Worm (Caenorhabditis elegans) whole organism, mixed stage, embryonic: ENCODE results near the gene srt-29.

Source experiments
- M03D4.4 ChIP-seq: sonication (generic microtip); optimal IDR thresholded peaks from 2 replicates; lab custom pipeline; 2017; ENCODE audit warnings: mild to moderate bottlenecking, missing genetic modification characterization, missing compliant biosample characterization
- bed-3 ChIP-seq: fragments of 200-800 bp; sonication (Bioruptor generic); optimal IDR thresholded peaks from 3 replicates; lab custom pipeline; 2018; ENCODE audit warnings: mild to moderate bottlenecking, missing genetic modification characterization, moderate library complexity, missing compliant biosample characterization
- blmp-1 ChIP-seq: fragments of 150-350 bp; optimal IDR thresholded peaks from 2 replicates; lab custom pipeline; 2014; ENCODE audit warnings: missing biosample characterization, missing genetic modification characterization
- ceh-39 ChIP-seq: fragments of 150-350 bp; optimal IDR thresholded peaks from 2 replicates; lab custom pipeline; 2014; ENCODE audit warnings: missing biosample characterization, missing genetic modification characterization
- ceh-43 ChIP-seq: fragments of 200-800 bp; sonication (Bioruptor generic); optimal IDR thresholded peaks from 2 replicates; lab custom pipeline; 2018; ENCODE audit warnings: mild to moderate bottlenecking, missing genetic modification characterization, moderate library complexity, missing compliant biosample characterization
- ceh-83 ChIP-seq: fragments of 200-800 bp; sonication (Bioruptor generic); optimal IDR thresholded peaks from 2 replicates; lab custom pipeline; 2018; ENCODE audit warnings: mild to moderate bottlenecking, missing genetic modification characterization, missing compliant biosample characterization
- ces-1 ChIP-seq: fragments of 150-350 bp; optimal IDR thresholded peaks from 2 replicates; lab custom pipeline; 2014; ENCODE audit warnings: missing biosample characterization, missing genetic modification reagents, missing genetic modification characterization
- drap-1 ChIP-seq: fragments of 200-800 bp; sonication (Bioruptor generic); optimal IDR thresholded peaks from 3 replicates; lab custom pipeline; 2018; ENCODE audit warnings: mild to moderate bottlenecking, missing genetic modification characterization, missing compliant biosample characterization
- elt-1 ChIP-seq: sonication (generic microtip); optimal IDR thresholded peaks from 2 replicates; lab custom pipeline; 2017; ENCODE audit warnings: missing genetic modification characterization, mild to moderate bottlenecking, missing compliant biosample characterization, antibody characterized with exemption, moderate library complexity, borderline replicate concordance; ENCODE audit not compliant: insufficient read depth
- elt-3 ChIP-seq: fragments of 150-350 bp; optimal IDR thresholded peaks from 2 replicates; lab custom pipeline; 2014; ENCODE audit warnings: missing biosample characterization, missing genetic modification characterization
- flh-1 ChIP-seq: fragments of 200-800 bp; sonication (Bioruptor generic); optimal IDR thresholded peaks from 2 replicates; lab custom pipeline; 2018; ENCODE audit warnings: mild to moderate bottlenecking, missing genetic modification characterization, moderate library complexity, missing compliant biosample characterization
- ham-2 ChIP-seq: fragments of 200-800 bp; sonication (Bioruptor generic); optimal IDR thresholded peaks from 2 replicates; lab custom pipeline; 2018; ENCODE audit warnings: mild to moderate bottlenecking, missing genetic modification characterization, missing compliant biosample characterization
- hlh-1 ChIP-seq: fragments of 150-350 bp; optimal IDR thresholded peaks from 2 replicates; lab custom pipeline; 2014; ENCODE audit warnings: missing biosample characterization, missing genetic modification reagents, missing genetic modification characterization
- lin-13 ChIP-seq: fragments of 150-350 bp; optimal IDR thresholded peaks from 2 replicates; lab custom pipeline; 2014; ENCODE audit warnings: missing biosample characterization, missing genetic modification characterization
- lin-32 ChIP-seq: fragments of 200-800 bp; sonication (Bioruptor generic); optimal IDR thresholded peaks from 2 replicates; lab custom pipeline; 2018; ENCODE audit warnings: mild to moderate bottlenecking, missing genetic modification characterization, missing compliant biosample characterization
- lsy-2 ChIP-seq: fragments of 150-350 bp; optimal IDR thresholded peaks from 2 replicates; lab custom pipeline; 2014; ENCODE audit warnings: missing biosample characterization, missing genetic modification characterization
- mab-5 ChIP-seq: fragments of 150-350 bp; optimal IDR thresholded peaks from 2 replicates; lab custom pipeline; 2014; ENCODE audit warnings: missing biosample characterization, missing genetic modification characterization
- mep-1 ChIP-seq: fragments of 150-350 bp; optimal IDR thresholded peaks from 2 replicates; lab custom pipeline; 2017; ENCODE audit warnings: missing biosample characterization, missing genetic modification reagents, missing genetic modification characterization, inconsistent platforms
- mls-2 ChIP-seq: sonication (generic microtip); optimal IDR thresholded peaks from 2 replicates; lab custom pipeline; 2016; ENCODE audit warnings: mild to moderate bottlenecking, missing genetic modification characterization, moderate library complexity, missing compliant biosample characterization
- nhr-12 ChIP-seq: fragments of 150-350 bp; optimal IDR thresholded peaks from 2 replicates; lab custom pipeline; 2014; ENCODE audit warnings: missing biosample characterization, missing genetic modification characterization
- nhr-2 ChIP-seq: fragments of 150-350 bp; optimal IDR thresholded peaks from 2 replicates; lab custom pipeline; 2014; ENCODE audit warnings: missing biosample characterization, missing genetic modification characterization
- nhr-237 ChIP-seq: fragments of 150-350 bp; optimal IDR thresholded peaks from 2 replicates; lab custom pipeline; 2014; ENCODE audit warnings: missing biosample characterization, missing genetic modification characterization
- nhr-76 ChIP-seq: sonication (generic microtip); optimal IDR thresholded peaks from 2 replicates; lab custom pipeline; 2017; ENCODE audit warnings: missing biosample characterization, missing genetic modification characterization
- pha-4 ChIP-seq: fragments of 150-350 bp; optimal IDR thresholded peaks from 2 replicates; lab custom pipeline; 2018; ENCODE audit warnings: missing biosample characterization, missing genetic modification reagents, missing genetic modification characterization
- sem-2 ChIP-seq: fragments of 200-800 bp; sonication (Bioruptor generic); optimal IDR thresholded peaks from 2 replicates; lab custom pipeline; 2018; ENCODE audit warnings: mild to moderate bottlenecking, missing genetic modification characterization, missing compliant biosample characterization
- snpc-4 ChIP-seq: fragments of 150-350 bp; optimal IDR thresholded peaks from 2 replicates; lab custom pipeline; 2014; ENCODE audit warnings: missing biosample characterization, missing genetic modification characterization
- sptf-1 ChIP-seq: sonication (generic microtip); optimal IDR thresholded peaks from 2 replicates; lab custom pipeline; 2017; ENCODE audit warnings: mild to moderate bottlenecking, missing genetic modification characterization, moderate library complexity, missing compliant biosample characterization
- tbx-8 ChIP-seq: fragments of 200-800 bp; sonication (Bioruptor generic); optimal IDR thresholded peaks from 2 replicates; lab custom pipeline; 2018; ENCODE audit warnings: mild to moderate bottlenecking, missing genetic modification characterization, moderate library complexity, missing compliant biosample characterization
- unc-120 ChIP-seq: sonication (generic microtip); optimal IDR thresholded peaks from 2 replicates; lab custom pipeline; 2017; ENCODE audit warnings: missing genetic modification characterization, missing compliant biosample characterization; ENCODE audit not compliant: poor library complexity, severe bottlenecking
- unc-39 ChIP-seq: fragments of 150-350 bp; optimal IDR thresholded peaks from 2 replicates; lab custom pipeline; 2014; ENCODE audit warnings: missing biosample characterization, missing genetic modification characterization
- unc-62 ChIP-seq: fragments of 150-350 bp; optimal IDR thresholded peaks from 2 replicates; lab custom pipeline; 2014; ENCODE audit warnings: missing biosample characterization, missing genetic modification reagents, missing genetic modification characterization
- zip-8 ChIP-seq: fragments of 150-350 bp; optimal IDR thresholded peaks from 2 replicates; lab custom pipeline; 2014; ENCODE audit warnings: missing biosample characterization, missing genetic modification characterization

srt-29 gene

ce11 chrV:2759456-2759855, 40.5 kb upstream of the srt-29 start, which contains the start of gene srg-58:
Gene srg-58 (minus strand): TSS chrV:2759556.
- TF ChIP-seq sem-2 (GFP tag; lab: Kevin White, UChicago) (no peak), elt-3 (tag; lab: Kevin White, UChicago) (no peak), mls-2 (no peak), nhr-2 (no peak), nhr-76 (tag; lab: Kevin White, UChicago) (no peak), unc-39 (no peak), unc-62 (GFP tag; lab: Kevin White, UChicago) (no peak), ces-1 (no peak), elt-1 (tag; lab: Kevin White, UChicago) (no peak), blmp-1 (no peak), snpc-4 (tag; lab: Kevin White, UChicago) (no peak), tbx-8 (no peak), lsy-2 (tag; lab: Kevin White, UChicago) (no peak), drap-1 (GFP tag; lab: Kevin White, UChicago) (no peak), lin-32 (GFP tag; lab: Kevin White, UChicago) (no peak)
- TF ChIP-seq, all 35 proteins: peak for 0

- TF ChIP-seq elt-1 (tag; lab: Kevin White, UChicago) (no peak), M03D4.4 (tag; lab: Kevin White, UChicago) (no peak), bed-3 (GFP tag; lab: Kevin White, UChicago) (no peak), drap-1 (GFP tag; lab: Kevin White, UChicago) (no peak), ceh-39 (no peak), zip-8 (tag; lab: Kevin White, UChicago) (no peak), sptf-1 (no peak), pha-4 (no peak), mab-5 (tag; lab: Kevin White, UChicago) (no peak), nhr-76 (tag; lab: Kevin White, UChicago) (no peak), lsy-2 (tag; lab: Kevin White, UChicago) (no peak), ham-2 (no peak), snpc-4 (tag; lab: Kevin White, UChicago) (no peak), sem-2 (GFP tag; lab: Kevin White, UChicago) (no peak)
Measured at ce11 chrV:2758437-2758836, 39.5 kb upstream of the srt-29 start.

ce11 chrV:2757226-2757893, 38.4 kb upstream of the srt-29 start, which contains the start of gene srx-28:
Gene srx-28 (minus strand): TSS chrV:2757276.
- TF ChIP-seq nhr-237 (no peak), mep-1 (tag; lab: Kevin White, UChicago) (no peak), tbx-8 (no peak), ceh-83 (GFP tag; lab: Kevin White, UChicago) (no peak), hlh-1 (tag; lab: Kevin White, UChicago) (no peak), sptf-1 (no peak), unc-62 (GFP tag; lab: Kevin White, UChicago) (no peak), nhr-76 (tag; lab: Kevin White, UChicago) (no peak), nhr-12 (tag; lab: Kevin White, UChicago) (no peak), elt-3 (tag; lab: Kevin White, UChicago) (no peak), ceh-43 (GFP tag; lab: Kevin White, UChicago) (no peak), lin-32 (GFP tag; lab: Kevin White, UChicago) (no peak), M03D4.4 (tag; lab: Kevin White, UChicago) (no peak), unc-120 (tag; lab: Kevin White, UChicago) (no peak), unc-39 (no peak), bed-3 (GFP tag; lab: Kevin White, UChicago) (no peak), mls-2 (no peak), flh-1 (GFP tag; lab: Kevin White, UChicago) (no peak), sem-2 (GFP tag; lab: Kevin White, UChicago) (no peak)

- TF ChIP-seq M03D4.4 (tag; lab: Kevin White, UChicago): no peak
- TF ChIP-seq snpc-4 (tag; lab: Kevin White, UChicago): no peak
- no peak for TF ChIP-seq lsy-2 (tag; lab: Kevin White, UChicago)
- TF ChIP-seq tbx-8: no peak
- TF ChIP-seq unc-39: no peak
- TF ChIP-seq lin-13 (tag; lab: Kevin White, UChicago): no peak
- TF ChIP-seq drap-1 (GFP tag; lab: Kevin White, UChicago): no peak
- no peak for TF ChIP-seq mep-1 (tag; lab: Kevin White, UChicago)
- no peak for TF ChIP-seq pha-4
- TF ChIP-seq unc-62 (GFP tag; lab: Kevin White, UChicago): no peak
- no peak for TF ChIP-seq ceh-39
- no peak for TF ChIP-seq ceh-43 (GFP tag; lab: Kevin White, UChicago)
- TF ChIP-seq sptf-1: no peak
- no peak for TF ChIP-seq ces-1
Measured at ce11 chrV:2753007-2753406, 34.1 kb upstream of the srt-29 start, which contains the start of gene srx-26. Gene srx-26 (minus strand): TSS chrV:2753107.
